Worm (Caenorhabditis elegans) whole organism, L1 larva: Measurements from ENCODE around the gene ncam-1.

Experiments used
- F16B12.6 ChIP-seq: fragments of 150-350 bp; optimal IDR thresholded peaks from 2 replicates; lab custom pipeline; 2014; ENCODE audit warnings: missing biosample characterization, missing genetic modification characterization
- ama-1 ChIP-seq: fragments of 150-350 bp; optimal IDR thresholded peaks from 2 replicates; lab custom pipeline; 2014
- fos-1 ChIP-seq: fragments of 150-350 bp; optimal IDR thresholded peaks from 2 replicates; lab custom pipeline; 2014; ENCODE audit warnings: missing biosample characterization, missing genetic modification characterization
- mep-1 ChIP-seq: fragments of 150-350 bp; optimal IDR thresholded peaks from 2 replicates; lab custom pipeline; 2014; ENCODE audit warnings: missing biosample characterization, missing genetic modification characterization
- nhr-28 ChIP-seq: fragments of 150-350 bp; optimal IDR thresholded peaks from 2 replicates; lab custom pipeline; 2014; ENCODE audit warnings: missing biosample characterization, missing genetic modification characterization
- nhr-90 ChIP-seq: sonication (generic microtip); optimal IDR thresholded peaks from 2 replicates; lab custom pipeline; 2016; ENCODE audit warnings: mild to moderate bottlenecking, missing genetic modification characterization, missing compliant biosample characterization; ENCODE audit not compliant: poor library complexity
- pag-3 ChIP-seq: sonication (generic microtip); optimal IDR thresholded peaks from 2 replicates; lab custom pipeline; 2017; ENCODE audit warnings: missing genetic modification characterization, mild to moderate bottlenecking, missing compliant biosample characterization, antibody characterized with exemption, borderline replicate concordance; ENCODE audit not compliant: insufficient read depth
- unc-62 ChIP-seq: fragments of 150-350 bp; optimal IDR thresholded peaks from 2 replicates; lab custom pipeline; 2014; ENCODE audit warnings: missing biosample characterization, missing genetic modification reagents, missing genetic modification characterization
- unc-86 ChIP-seq: sonication (generic microtip); optimal IDR thresholded peaks from 2 replicates; lab custom pipeline; 2016; ENCODE audit warnings: missing genetic modification characterization, missing compliant biosample characterization
- zag-1 ChIP-seq: fragments of 150-350 bp; optimal IDR thresholded peaks from 2 replicates; lab custom pipeline; 2014; ENCODE audit warnings: missing biosample characterization, missing genetic modification characterization

DNA sequence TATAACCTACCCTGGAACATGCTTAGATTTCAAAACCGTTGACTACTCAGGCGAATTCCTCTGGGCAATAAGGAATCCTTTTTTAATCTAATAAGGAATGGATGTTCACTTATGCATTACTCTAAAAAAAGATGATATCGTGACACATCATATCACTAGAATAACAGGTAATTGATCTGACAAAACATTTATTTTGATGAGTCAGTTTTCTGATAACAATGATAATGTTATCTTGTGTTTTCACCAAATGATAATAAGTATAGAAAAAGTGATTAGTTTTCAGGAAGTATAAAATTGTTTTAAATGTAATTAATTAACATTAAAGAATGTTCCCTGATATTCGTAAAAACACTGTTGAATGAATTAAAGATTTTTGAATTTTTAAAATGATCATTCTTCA, 37.3 kb downstream of the ncam-1 start:
- no peak for TF ChIP-seq unc-62 (GFP tag; lab: Kevin White, UChicago)
- no peak for TF ChIP-seq mep-1
- no peak for TF ChIP-seq pag-3 (tag; lab: Kevin White, UChicago)
- no peak for TF ChIP-seq nhr-90 (tag; lab: Kevin White, UChicago)
- no peak for TF ChIP-seq fos-1 (tag; lab: Kevin White, UChicago)
- TF ChIP-seq ama-1 (lab: Kevin White, UChicago): no peak
- no peak for TF ChIP-seq nhr-28 (tag; lab: Kevin White, UChicago)
- no peak for TF ChIP-seq F16B12.6
- TF ChIP-seq zag-1 (tag; lab: Kevin White, UChicago): no peak
- TF ChIP-seq unc-86 (tag; lab: Kevin White, UChicago): no peak
